Fruit fly (Drosophila melanogaster) whole organism, embryonic: ENCODE data around the gene djl.

Source experiments
- Abd-B ChIP-seq: fragments of 200-800 bp; sonication (Bioruptor generic); optimal IDR thresholded peaks from 2 replicates; lab custom pipeline; 2018; ENCODE audit warnings: missing biosample characterization, mild to moderate bottlenecking, missing genetic modification characterization, moderate library complexity
- Bgb ChIP-seq: fragments of 200-800 bp; sonication (Bioruptor generic); IDR thresholded peaks from 2 replicates; pipeline ENCODE4 v1.3.6; 2022; ENCODE audit warnings: missing biosample characterization, missing genetic modification characterization; ENCODE audit not compliant: partially characterized antibody
- CG10654 ChIP-seq: fragments of 200-800 bp; sonication (Bioruptor generic); optimal IDR thresholded peaks from 2 replicates; lab custom pipeline; 2016; ENCODE audit warnings: missing biosample characterization, missing genetic modification characterization
- CG11504 ChIP-seq: fragments of 200-800 bp; sonication (Bioruptor generic); optimal IDR thresholded peaks from 3 replicates; lab custom pipeline; 2019; ENCODE audit warnings: missing biosample characterization, mild to moderate bottlenecking, missing genetic modification characterization, moderate library complexity
- CG12391 ChIP-seq: fragments of 200-800 bp; sonication (Bioruptor generic); optimal IDR thresholded peaks from 3 replicates; lab custom pipeline; 2018; ENCODE audit warnings: missing biosample characterization, mild to moderate bottlenecking, missing genetic modification characterization, moderate library complexity
- CG12942 ChIP-seq: fragments of 200-800 bp; sonication (Bioruptor generic); optimal IDR thresholded peaks from 3 replicates; lab custom pipeline; 2016; ENCODE audit warnings: missing biosample characterization, missing genetic modification characterization
- CG13424 ChIP-seq: fragments of 200-800 bp; sonication (Bioruptor generic); optimal IDR thresholded peaks from 2 replicates; lab custom pipeline; 2019; ENCODE audit warnings: missing biosample characterization, mild to moderate bottlenecking, missing genetic modification characterization, moderate library complexity
- CG15073 ChIP-seq: fragments of 200-800 bp; sonication (Bioruptor generic); optimal IDR thresholded peaks from 2 replicates; lab custom pipeline; 2016; ENCODE audit warnings: missing biosample characterization, missing genetic modification characterization
- CG1602 ChIP-seq: fragments of 200-800 bp; sonication (Bioruptor generic); optimal IDR thresholded peaks from 3 replicates; lab custom pipeline; 2016; ENCODE audit warnings: missing biosample characterization, missing genetic modification characterization
- CG17361 ChIP-seq: fragments of 200-800 bp; sonication (Bioruptor generic); IDR thresholded peaks from 3 replicates; pipeline ENCODE4 v1.3.6; 2022; ENCODE audit warnings: missing biosample characterization, missing genetic modification characterization
- CG1792 ChIP-seq: fragments of 200-800 bp; sonication (Bioruptor generic); optimal IDR thresholded peaks from 2 replicates; lab custom pipeline; 2016; ENCODE audit warnings: missing biosample characterization, missing genetic modification characterization
- CG2129 ChIP-seq: fragments of 200-800 bp; sonication (Bioruptor generic); IDR thresholded peaks from 2 replicates; pipeline ENCODE4 v1.3.6; 2022; ENCODE audit warnings: missing biosample characterization, missing genetic modification characterization; ENCODE audit not compliant: partially characterized antibody
- CG3065 ChIP-seq: fragments of 200-800 bp; sonication (Bioruptor generic); optimal IDR thresholded peaks from 2 replicates; lab custom pipeline; 2016; ENCODE audit warnings: missing biosample characterization, missing genetic modification characterization
- CG34376 ChIP-seq: fragments of 200-800 bp; sonication (Bioruptor generic); optimal IDR thresholded peaks from 2 replicates; lab custom pipeline; 2018; ENCODE audit warnings: missing biosample characterization, mild to moderate bottlenecking, missing genetic modification characterization
- CG4404 ChIP-seq: fragments of 200-800 bp; sonication (Bioruptor generic); IDR thresholded peaks from 2 replicates; pipeline ENCODE4 v1.3.6; 2022; ENCODE audit warnings: missing biosample characterization, missing genetic modification characterization
- CG4617 ChIP-seq: fragments of 200-800 bp; sonication (Bioruptor generic); optimal IDR thresholded peaks from 3 replicates; lab custom pipeline; 2016; ENCODE audit warnings: missing biosample characterization, missing genetic modification characterization, borderline replicate concordance
- CG5953 ChIP-seq: fragments of 200-800 bp; sonication (Bioruptor generic); IDR thresholded peaks from 2 replicates; pipeline ENCODE4 v1.3.6; 2022; ENCODE audit warnings: missing biosample characterization, missing genetic modification characterization
- CG7928 ChIP-seq: fragments of 200-800 bp; sonication (Bioruptor generic); optimal IDR thresholded peaks from 2 replicates; lab custom pipeline; 2017; ENCODE audit warnings: missing biosample characterization, mild to moderate bottlenecking, missing genetic modification characterization
- Chrac-16 ChIP-seq: fragments of 200-800 bp; sonication (Bioruptor generic); optimal IDR thresholded peaks from 3 replicates; lab custom pipeline; 2016; ENCODE audit warnings: missing biosample characterization, missing genetic modification characterization
- E2f1 ChIP-seq: fragments of 200-800 bp; sonication (Bioruptor generic); IDR thresholded peaks from 2 replicates; pipeline ENCODE4 v1.3.6; 2022; ENCODE audit warnings: missing biosample characterization, missing genetic modification characterization
- Eip74EF ChIP-seq, 2 experiments: fragments of 200-800 bp in 1 of 2; fragments of >200 bp in 1 of 2; sonication (Bioruptor generic) in 1 of 2; optimal IDR thresholded peaks; 2 replicates each; lab custom pipeline; 2017 to 2019; ENCODE audit warnings: missing biosample characterization in 2 of 2, missing genetic modification characterization in 2 of 2, mild to moderate bottlenecking in 1 of 2, moderate library complexity in 1 of 2
- Hand ChIP-seq: fragments of 200-800 bp; sonication (Bioruptor generic); optimal IDR thresholded peaks from 2 replicates; lab custom pipeline; 2017; ENCODE audit warnings: mild to moderate bottlenecking, missing biosample characterization, missing genetic modification reagents, missing genetic modification characterization
- NFAT ChIP-seq: fragments of 200-800 bp; sonication (Bioruptor generic); IDR thresholded peaks from 2 replicates; pipeline ENCODE4 v1.3.6; 2022; ENCODE audit warnings: missing biosample characterization, missing genetic modification characterization
- Ptx1 ChIP-seq: fragments of 200-800 bp; sonication (Bioruptor generic); IDR thresholded peaks from 2 replicates; pipeline ENCODE4 v1.3.6; 2022; ENCODE audit warnings: missing biosample characterization, missing genetic modification characterization
- Tbp ChIP-seq: fragments of >200 bp; optimal IDR thresholded peaks from 2 replicates; lab custom pipeline; 2018; ENCODE audit warnings: missing biosample characterization, missing genetic modification characterization
- Vsx1 ChIP-seq: fragments of 200-800 bp; sonication (Bioruptor generic); optimal IDR thresholded peaks from 2 replicates; lab custom pipeline; 2017; ENCODE audit warnings: missing biosample characterization, mild to moderate bottlenecking, missing genetic modification characterization, missing genetic modification reagents
- br ChIP-seq: fragments of >200 bp; optimal IDR thresholded peaks from 2 replicates; lab custom pipeline; 2017
- chm ChIP-seq: fragments of 200-800 bp; sonication (Bioruptor generic); IDR thresholded peaks from 2 replicates; pipeline ENCODE4 v1.3.6; 2022; ENCODE audit warnings: missing biosample characterization, missing genetic modification characterization
- crc ChIP-seq: fragments of 200-800 bp; sonication (Bioruptor generic); optimal IDR thresholded peaks from 2 replicates; lab custom pipeline; 2016; ENCODE audit warnings: missing biosample characterization, missing genetic modification characterization
- dysf ChIP-seq: fragments of 200-800 bp; sonication (Bioruptor generic); IDR thresholded peaks from 3 replicates; pipeline ENCODE4 v1.3.6; 2022; ENCODE audit warnings: missing biosample characterization, missing genetic modification characterization
- esg ChIP-seq: fragments of 200-800 bp; sonication (Bioruptor generic); conservative IDR thresholded peaks from 2 replicates; pipeline ENCODE4 v1.3.6; 2022; ENCODE audit warnings: missing biosample characterization, missing genetic modification characterization
- fu2 ChIP-seq: fragments of 200-800 bp; sonication (Bioruptor generic); optimal IDR thresholded peaks from 2 replicates; lab custom pipeline; 2016; ENCODE audit warnings: missing biosample characterization, missing genetic modification characterization
- gfzf ChIP-seq: fragments of 200-800 bp; sonication (Bioruptor generic); optimal IDR thresholded peaks from 2 replicates; lab custom pipeline; 2016; ENCODE audit warnings: missing biosample characterization, mild to moderate bottlenecking, missing genetic modification characterization, moderate library complexity
- her ChIP-seq: fragments of 200-800 bp; sonication (Bioruptor generic); optimal IDR thresholded peaks from 2 replicates; lab custom pipeline; 2016; ENCODE audit warnings: missing biosample characterization, missing genetic modification characterization
- hkb ChIP-seq, 2 experiments: fragments of 200-800 bp in 1 of 2; fragments of >200 bp in 1 of 2; sonication (Bioruptor generic) in 1 of 2; IDR thresholded peaks in 1 of 2; optimal IDR thresholded peaks in 1 of 2; 2 replicates each; pipeline versions ENCODE4 v1.3.6 to Lab custom; 2017 to 2022; ENCODE audit warnings: missing biosample characterization in 1 of 2, missing genetic modification characterization in 1 of 2
- lmd ChIP-seq: fragments of 200-800 bp; sonication (Bioruptor generic); IDR thresholded peaks from 2 replicates; pipeline ENCODE4 v1.3.6; 2022; ENCODE audit warnings: missing biosample characterization, missing genetic modification characterization
- luna ChIP-seq: fragments of 200-800 bp; sonication (Bioruptor generic); optimal IDR thresholded peaks from 2 replicates; lab custom pipeline; 2016; ENCODE audit warnings: missing biosample characterization, missing genetic modification characterization
- mld ChIP-seq: fragments of 200-800 bp; sonication (Bioruptor generic); IDR thresholded peaks from 3 replicates; pipeline ENCODE4 v1.3.6; 2022; ENCODE audit warnings: missing biosample characterization, missing genetic modification characterization; ENCODE audit not compliant: partially characterized antibody
- oc ChIP-seq: fragments of 200-800 bp; sonication (Bioruptor generic); optimal IDR thresholded peaks from 2 replicates; lab custom pipeline; 2018; ENCODE audit warnings: missing biosample characterization, mild to moderate bottlenecking, missing genetic modification characterization, moderate library complexity
- pb ChIP-seq: fragments of 200-800 bp; sonication (Bioruptor generic); optimal IDR thresholded peaks from 3 replicates; lab custom pipeline; 2016; ENCODE audit warnings: missing biosample characterization, missing genetic modification characterization
- pros ChIP-seq: fragments of 200-800 bp; sonication (Bioruptor generic); optimal IDR thresholded peaks from 3 replicates; lab custom pipeline; 2019; ENCODE audit warnings: missing biosample characterization, mild to moderate bottlenecking, missing genetic modification characterization, moderate library complexity
- ro ChIP-seq: fragments of 200-800 bp; sonication (Bioruptor generic); IDR thresholded peaks from 2 replicates; pipeline ENCODE4 v1.3.6; 2022; ENCODE audit warnings: missing biosample characterization, missing genetic modification characterization
- run ChIP-seq: fragments of 200-800 bp; sonication (Bioruptor generic); optimal IDR thresholded peaks from 3 replicates; lab custom pipeline; 2018; ENCODE audit warnings: missing biosample characterization, mild to moderate bottlenecking, missing genetic modification characterization
- sd ChIP-seq: fragments of 200-800 bp; sonication (Bioruptor generic); optimal IDR thresholded peaks from 3 replicates; lab custom pipeline; 2018; ENCODE audit warnings: missing biosample characterization, mild to moderate bottlenecking, missing genetic modification characterization, moderate library complexity
- so ChIP-seq: fragments of 200-800 bp; sonication (Bioruptor generic); IDR thresholded peaks from 3 replicates; pipeline ENCODE4 v1.3.6; 2022; ENCODE audit warnings: missing biosample characterization, missing genetic modification characterization
- stc ChIP-seq: fragments of 200-800 bp; sonication (Bioruptor generic); IDR thresholded peaks from 2 replicates; pipeline ENCODE4 v1.3.6; 2022; ENCODE audit warnings: missing biosample characterization, missing genetic modification characterization
- tap ChIP-seq: fragments of 200-800 bp; optimal IDR thresholded peaks from 3 replicates; lab custom pipeline; 2019; ENCODE audit warnings: missing biosample characterization, mild to moderate bottlenecking, missing genetic modification characterization, moderate library complexity
- tup ChIP-seq: fragments of 200-800 bp; sonication (Bioruptor generic); optimal IDR thresholded peaks from 2 replicates; lab custom pipeline; 2016; ENCODE audit warnings: missing biosample characterization, mild to moderate bottlenecking, missing genetic modification characterization, moderate library complexity
- usp ChIP-seq: fragments of >200 bp; optimal IDR thresholded peaks from 2 replicates; lab custom pipeline; 2017; ENCODE audit warnings: missing biosample characterization, missing genetic modification characterization
- wdn ChIP-seq: fragments of 200-800 bp; sonication (Bioruptor generic); IDR thresholded peaks from 2 replicates; pipeline ENCODE4 v1.3.6; 2022; ENCODE audit warnings: missing biosample characterization, missing genetic modification characterization

djl gene

DNA sequence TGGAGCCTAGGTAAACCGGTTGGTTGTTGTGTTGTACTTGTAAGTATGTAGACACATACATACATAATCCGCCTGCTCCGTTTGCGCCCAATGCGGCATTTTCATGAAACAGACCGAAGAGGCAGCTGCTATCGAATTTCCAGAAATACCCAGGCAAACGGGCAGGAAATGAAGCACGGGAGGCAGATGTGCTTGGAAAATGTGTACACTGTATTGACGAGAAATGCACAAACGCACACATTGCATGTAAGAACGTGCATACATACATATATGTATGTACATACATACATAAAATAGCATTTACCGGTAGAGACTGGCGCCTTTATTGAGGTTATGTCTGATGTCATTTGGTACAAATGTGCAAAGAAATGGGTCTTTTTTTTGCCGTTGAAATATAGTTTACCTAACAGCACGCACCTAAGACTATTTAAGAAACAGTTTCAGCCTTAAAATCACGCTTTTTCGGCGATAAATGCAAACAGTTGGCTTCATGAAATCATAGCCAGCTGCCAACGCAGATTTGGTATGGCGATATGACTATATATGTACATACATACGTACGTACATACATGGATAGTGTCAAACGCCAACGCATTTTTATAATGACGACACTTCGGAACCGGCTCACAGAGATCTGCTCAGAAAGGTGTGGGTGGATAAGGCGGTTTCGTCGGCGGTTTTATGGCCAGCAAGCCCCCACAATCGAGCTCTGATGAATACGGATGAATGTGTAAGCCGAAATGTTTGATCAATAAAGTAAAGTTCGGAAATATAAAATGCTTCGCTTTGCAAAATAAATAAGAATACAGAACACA, 29.2 kb downstream of the djl start (continued):
- TF ChIP-seq luna (GFP tag; lab: Kevin White, UChicago) = no peak
- TF ChIP-seq CG12942 (GFP tag; lab: Kevin White, UChicago) = no peak
- TF ChIP-seq gfzf (GFP tag; lab: Kevin White, UChicago) = no peak
- peak; percentile 15 for TF ChIP-seq tap (tag; lab: Kevin White, UChicago)
- TF ChIP-seq stc (GFP tag; lab: Robert Waterston, UW) = no peak
- no peak for TF ChIP-seq CG1792 (GFP tag; lab: Kevin White, UChicago)
- TF ChIP-seq sd (tag; lab: Kevin White, UChicago) = peak; percentile 34
- TF ChIP-seq CG4617 = no peak
- TF ChIP-seq Tbp (GFP tag; lab: Kevin White, UChicago) = no peak
- no peak for TF ChIP-seq Eip74EF (GFP tag; optimal IDR thresholded peaks at IDR 0.05; lab: Kevin White, UChicago)
- no peak for TF ChIP-seq ro (GFP tag; lab: Robert Waterston, UW)
- TF ChIP-seq Abd-B = no peak
- no peak for TF ChIP-seq CG1602 (GFP tag; lab: Kevin White, UChicago)
- TF ChIP-seq Hand (GFP tag; lab: Kevin White, UChicago) = no peak
- no peak for TF ChIP-seq esg (GFP tag; lab: Robert Waterston, UW)
- no peak for TF ChIP-seq E2f1 (GFP tag; lab: Robert Waterston, UW)
- no peak for TF ChIP-seq CG10654 (GFP tag; lab: Kevin White, UChicago)
- TF ChIP-seq tup = no peak
- no peak for TF ChIP-seq Chrac-16 (GFP tag; lab: Kevin White, UChicago)
- no peak for TF ChIP-seq CG11504 (tag; lab: Kevin White, UChicago)
- no peak for TF ChIP-seq CG15073 (GFP tag; lab: Kevin White, UChicago)
- no peak for TF ChIP-seq br
- no peak for TF ChIP-seq Vsx1 (GFP tag; lab: Kevin White, UChicago)
- TF ChIP-seq run (tag; lab: Kevin White, UChicago) = no peak
- TF ChIP-seq CG3065 (GFP tag; lab: Kevin White, UChicago) = no peak
- TF ChIP-seq Ptx1 (GFP tag; lab: Robert Waterston, UW) = no peak
- TF ChIP-seq pb (GFP tag; lab: Kevin White, UChicago) = no peak
- TF ChIP-seq lmd (GFP tag; lab: Robert Waterston, UW) = no peak
- no peak for TF ChIP-seq hkb (optimal IDR thresholded peaks at IDR 0.05; lab: Kevin White, UChicago)
- no peak for TF ChIP-seq hkb (GFP tag; IDR thresholded peaks at IDR 0.05; lab: Robert Waterston, UW)
- TF ChIP-seq oc (tag; lab: Kevin White, UChicago) = no peak
- no peak for TF ChIP-seq CG7928 (GFP tag; lab: Kevin White, UChicago)
- no peak for TF ChIP-seq pros
- no peak for TF ChIP-seq fu2
- TF ChIP-seq CG34376 (GFP tag; lab: Kevin White, UChicago) = no peak
- no peak for TF ChIP-seq CG12391 (tag; lab: Kevin White, UChicago)
- TF ChIP-seq CG5953 = no peak
- no peak for TF ChIP-seq CG2129 (GFP tag; lab: Robert Waterston, UW)
- no peak for TF ChIP-seq crc (GFP tag; lab: Kevin White, UChicago)
- TF ChIP-seq dysf = no peak
- TF ChIP-seq usp (GFP tag; lab: Kevin White, UChicago) = no peak
- peak; percentile 45; the same call in 1 of the 2 replicates for TF ChIP-seq chm
- TF ChIP-seq Bgb (GFP tag; lab: Robert Waterston, UW) = no peak
- no peak for TF ChIP-seq CG17361 (GFP tag; lab: Robert Waterston, UW)
- no peak for TF ChIP-seq CG13424 (tag; lab: Kevin White, UChicago)
- no peak for TF ChIP-seq wdn (GFP tag; lab: Robert Waterston, UW)
- TF ChIP-seq her (GFP tag; lab: Kevin White, UChicago) = no peak
- TF ChIP-seq mld (GFP tag; lab: Robert Waterston, UW) = no peak
- TF ChIP-seq so (GFP tag; lab: Robert Waterston, UW) = peak; percentile 43; the same call in 2 of the 3 replicates
- no peak for TF ChIP-seq NFAT (GFP tag; lab: Robert Waterston, UW)
- TF ChIP-seq CG4404 = no peak
